Worm (Caenorhabditis elegans) whole organism, mixed stage, embryonic: ENCODE results near the gene glb-15.

Experiments used
- M03D4.4 ChIP-seq: sonication (generic microtip); optimal IDR thresholded peaks from 2 replicates; lab custom pipeline; 2017; ENCODE audit warnings: mild to moderate bottlenecking, missing genetic modification characterization, missing compliant biosample characterization
- bed-3 ChIP-seq: fragments of 200-800 bp; sonication (Bioruptor generic); optimal IDR thresholded peaks from 3 replicates; lab custom pipeline; 2018; ENCODE audit warnings: mild to moderate bottlenecking, missing genetic modification characterization, moderate library complexity, missing compliant biosample characterization
- blmp-1 ChIP-seq: fragments of 150-350 bp; optimal IDR thresholded peaks from 2 replicates; lab custom pipeline; 2014; ENCODE audit warnings: missing biosample characterization, missing genetic modification characterization
- ceh-39 ChIP-seq: fragments of 150-350 bp; optimal IDR thresholded peaks from 2 replicates; lab custom pipeline; 2014; ENCODE audit warnings: missing biosample characterization, missing genetic modification characterization
- ceh-83 ChIP-seq: fragments of 200-800 bp; sonication (Bioruptor generic); optimal IDR thresholded peaks from 2 replicates; lab custom pipeline; 2018; ENCODE audit warnings: mild to moderate bottlenecking, missing genetic modification characterization, missing compliant biosample characterization
- ces-1 ChIP-seq: fragments of 150-350 bp; optimal IDR thresholded peaks from 2 replicates; lab custom pipeline; 2014; ENCODE audit warnings: missing biosample characterization, missing genetic modification reagents, missing genetic modification characterization
- cnd-1 ChIP-seq: fragments of 200-800 bp; sonication (Bioruptor generic); optimal IDR thresholded peaks from 2 replicates; lab custom pipeline; 2018; ENCODE audit warnings: mild to moderate bottlenecking, missing genetic modification characterization, missing compliant biosample characterization
- drap-1 ChIP-seq: fragments of 200-800 bp; sonication (Bioruptor generic); optimal IDR thresholded peaks from 3 replicates; lab custom pipeline; 2018; ENCODE audit warnings: mild to moderate bottlenecking, missing genetic modification characterization, missing compliant biosample characterization
- elt-1 ChIP-seq: sonication (generic microtip); optimal IDR thresholded peaks from 2 replicates; lab custom pipeline; 2017; ENCODE audit warnings: missing genetic modification characterization, mild to moderate bottlenecking, missing compliant biosample characterization, antibody characterized with exemption, moderate library complexity, borderline replicate concordance; ENCODE audit not compliant: insufficient read depth
- elt-3 ChIP-seq: fragments of 150-350 bp; optimal IDR thresholded peaks from 2 replicates; lab custom pipeline; 2014; ENCODE audit warnings: missing biosample characterization, missing genetic modification characterization
- flh-1 ChIP-seq: fragments of 200-800 bp; sonication (Bioruptor generic); optimal IDR thresholded peaks from 2 replicates; lab custom pipeline; 2018; ENCODE audit warnings: mild to moderate bottlenecking, missing genetic modification characterization, moderate library complexity, missing compliant biosample characterization
- hlh-1 ChIP-seq: fragments of 150-350 bp; optimal IDR thresholded peaks from 2 replicates; lab custom pipeline; 2014; ENCODE audit warnings: missing biosample characterization, missing genetic modification reagents, missing genetic modification characterization
- lin-13 ChIP-seq: fragments of 150-350 bp; optimal IDR thresholded peaks from 2 replicates; lab custom pipeline; 2014; ENCODE audit warnings: missing biosample characterization, missing genetic modification characterization
- lin-32 ChIP-seq: fragments of 200-800 bp; sonication (Bioruptor generic); optimal IDR thresholded peaks from 2 replicates; lab custom pipeline; 2018; ENCODE audit warnings: mild to moderate bottlenecking, missing genetic modification characterization, missing compliant biosample characterization
- lsy-2 ChIP-seq: fragments of 150-350 bp; optimal IDR thresholded peaks from 2 replicates; lab custom pipeline; 2014; ENCODE audit warnings: missing biosample characterization, missing genetic modification characterization
- mep-1 ChIP-seq: fragments of 150-350 bp; optimal IDR thresholded peaks from 2 replicates; lab custom pipeline; 2017; ENCODE audit warnings: missing biosample characterization, missing genetic modification reagents, missing genetic modification characterization, inconsistent platforms
- mls-2 ChIP-seq: sonication (generic microtip); optimal IDR thresholded peaks from 2 replicates; lab custom pipeline; 2016; ENCODE audit warnings: mild to moderate bottlenecking, missing genetic modification characterization, moderate library complexity, missing compliant biosample characterization
- nhr-12 ChIP-seq: fragments of 150-350 bp; optimal IDR thresholded peaks from 2 replicates; lab custom pipeline; 2014; ENCODE audit warnings: missing biosample characterization, missing genetic modification characterization
- nhr-2 ChIP-seq: fragments of 150-350 bp; optimal IDR thresholded peaks from 2 replicates; lab custom pipeline; 2014; ENCODE audit warnings: missing biosample characterization, missing genetic modification characterization
- nhr-237 ChIP-seq: fragments of 150-350 bp; optimal IDR thresholded peaks from 2 replicates; lab custom pipeline; 2014; ENCODE audit warnings: missing biosample characterization, missing genetic modification characterization
- nhr-28 ChIP-seq: fragments of 150-350 bp; optimal IDR thresholded peaks from 2 replicates; lab custom pipeline; 2014; ENCODE audit warnings: missing biosample characterization, missing genetic modification characterization
- nhr-76 ChIP-seq: sonication (generic microtip); optimal IDR thresholded peaks from 2 replicates; lab custom pipeline; 2017; ENCODE audit warnings: missing biosample characterization, missing genetic modification characterization
- pha-4 ChIP-seq: fragments of 150-350 bp; optimal IDR thresholded peaks from 2 replicates; lab custom pipeline; 2018; ENCODE audit warnings: missing biosample characterization, missing genetic modification reagents, missing genetic modification characterization
- sem-2 ChIP-seq: fragments of 200-800 bp; sonication (Bioruptor generic); optimal IDR thresholded peaks from 2 replicates; lab custom pipeline; 2018; ENCODE audit warnings: mild to moderate bottlenecking, missing genetic modification characterization, missing compliant biosample characterization
- sptf-1 ChIP-seq: sonication (generic microtip); optimal IDR thresholded peaks from 2 replicates; lab custom pipeline; 2017; ENCODE audit warnings: mild to moderate bottlenecking, missing genetic modification characterization, moderate library complexity, missing compliant biosample characterization
- tbx-8 ChIP-seq: fragments of 200-800 bp; sonication (Bioruptor generic); optimal IDR thresholded peaks from 2 replicates; lab custom pipeline; 2018; ENCODE audit warnings: mild to moderate bottlenecking, missing genetic modification characterization, moderate library complexity, missing compliant biosample characterization
- unc-120 ChIP-seq: sonication (generic microtip); optimal IDR thresholded peaks from 2 replicates; lab custom pipeline; 2017; ENCODE audit warnings: missing genetic modification characterization, missing compliant biosample characterization; ENCODE audit not compliant: poor library complexity, severe bottlenecking
- unc-39 ChIP-seq: fragments of 150-350 bp; optimal IDR thresholded peaks from 2 replicates; lab custom pipeline; 2014; ENCODE audit warnings: missing biosample characterization, missing genetic modification characterization
- unc-62 ChIP-seq: fragments of 150-350 bp; optimal IDR thresholded peaks from 2 replicates; lab custom pipeline; 2014; ENCODE audit warnings: missing biosample characterization, missing genetic modification reagents, missing genetic modification characterization
- zip-8 ChIP-seq: fragments of 150-350 bp; optimal IDR thresholded peaks from 2 replicates; lab custom pipeline; 2014; ENCODE audit warnings: missing biosample characterization, missing genetic modification characterization
- ztf-11 ChIP-seq: fragments of 150-350 bp; optimal IDR thresholded peaks from 2 replicates; lab custom pipeline; 2014; ENCODE audit warnings: missing biosample characterization, missing genetic modification characterization

Gene glb-15

ce11 chrV:11638634-11639117, 20.6 kb upstream of the glb-15 start:
- TF ChIP-seq pha-4 (tag; lab: Kevin White, UChicago) (peak; percentile 34), mls-2 (tag; lab: Kevin White, UChicago) (peak; percentile 24), ceh-39 (tag; lab: Kevin White, UChicago) (no peak), nhr-76 (tag; lab: Kevin White, UChicago) (no peak), sptf-1 (peak; percentile 41), M03D4.4 (peak; percentile 53), drap-1 (GFP tag; lab: Kevin White, UChicago) (peak; percentile 23), ceh-83 (GFP tag; lab: Kevin White, UChicago) (peak; percentile 32), nhr-12 (no peak), sem-2 (GFP tag; lab: Kevin White, UChicago) (no peak), blmp-1 (no peak), tbx-8 (GFP tag; lab: Kevin White, UChicago) (no peak), zip-8 (tag; lab: Kevin White, UChicago) (no peak), ces-1 (GFP tag; lab: Kevin White, UChicago) (peak; percentile 70), mep-1 (tag; lab: Kevin White, UChicago) (no peak), lin-13 (tag; lab: Kevin White, UChicago) (no peak), unc-120 (tag; lab: Kevin White, UChicago) (peak; percentile 13), bed-3 (GFP tag; lab: Kevin White, UChicago) (no peak), cnd-1 (tag; lab: Kevin White, UChicago) (no peak)

- TF ChIP-seq ces-1 (GFP tag; lab: Kevin White, UChicago) (no peak), unc-62 (GFP tag; lab: Kevin White, UChicago) (no peak), nhr-28 (tag; lab: Kevin White, UChicago) (no peak), sem-2 (GFP tag; lab: Kevin White, UChicago) (no peak), lin-32 (GFP tag; lab: Kevin White, UChicago) (no peak), elt-3 (tag; lab: Kevin White, UChicago) (no peak), ztf-11 (tag; lab: Kevin White, UChicago) (no peak), blmp-1 (no peak), lsy-2 (tag; lab: Kevin White, UChicago) (no peak), ceh-83 (GFP tag; lab: Kevin White, UChicago) (no peak)
Measured at ce11 chrV:11637191-11637590, 19.1 kb upstream of the glb-15 start, which contains the start of gene sipa-1. TSS of gene sipa-1 (minus strand) at chrV:11637291.

- no peak for TF ChIP-seq lin-32 (GFP tag; lab: Kevin White, UChicago)
- no peak for TF ChIP-seq ceh-83 (GFP tag; lab: Kevin White, UChicago)
- TF ChIP-seq elt-3 (tag; lab: Kevin White, UChicago) = no peak
- TF ChIP-seq lsy-2 (tag; lab: Kevin White, UChicago) = no peak
- TF ChIP-seq ceh-39 (tag; lab: Kevin White, UChicago) = no peak
- no peak for TF ChIP-seq unc-39 (tag; lab: Kevin White, UChicago)
- no peak for TF ChIP-seq lin-13 (tag; lab: Kevin White, UChicago)
- no peak for TF ChIP-seq nhr-2 (tag; lab: Kevin White, UChicago)
- no peak for TF ChIP-seq tbx-8 (GFP tag; lab: Kevin White, UChicago)
- no peak for TF ChIP-seq pha-4 (tag; lab: Kevin White, UChicago)
- TF ChIP-seq unc-120 (tag; lab: Kevin White, UChicago) = no peak
- no peak for TF ChIP-seq drap-1 (GFP tag; lab: Kevin White, UChicago)
- no peak for TF ChIP-seq M03D4.4
- no peak for TF ChIP-seq elt-1 (tag; lab: Kevin White, UChicago)
- TF ChIP-seq zip-8 (tag; lab: Kevin White, UChicago) = no peak
- TF ChIP-seq flh-1 = no peak
- TF ChIP-seq sptf-1 = no peak
- TF ChIP-seq nhr-237 = no peak
- TF ChIP-seq hlh-1 (tag; lab: Kevin White, UChicago) = no peak
- no peak for TF ChIP-seq nhr-12
Measured at ce11 chrV:11635587-11635986, 17.5 kb upstream of the glb-15 start.

ce11 chrV:11631128-11631527, 13.1 kb upstream of the glb-15 start:
- TF ChIP-seq drap-1 (GFP tag; lab: Kevin White, UChicago) = no peak
- TF ChIP-seq ces-1 (GFP tag; lab: Kevin White, UChicago) = peak; percentile 6
